Worm (Caenorhabditis elegans) whole organism, L1 larva: ENCODE measurements around the gene Y40A1A.2.

Experiments
- ces-1 ChIP-seq: fragments of 150-350 bp; optimal IDR thresholded peaks from 2 replicates; lab custom pipeline; 2014; ENCODE audit warnings: missing biosample characterization, missing genetic modification reagents, missing genetic modification characterization
- lin-39 ChIP-seq: fragments of 150-350 bp; optimal IDR thresholded peaks from 2 replicates; lab custom pipeline; 2014; ENCODE audit warnings: missing biosample characterization, missing genetic modification reagents, missing genetic modification characterization
- mdl-1 ChIP-seq, 2 experiments: fragments of 150-350 bp; optimal IDR thresholded peaks; 2 replicates each; lab custom pipeline; 2014 to 2017; ENCODE audit warnings: missing biosample characterization in 2 of 2, missing genetic modification characterization in 2 of 2, inconsistent platforms in 1 of 2
- sptf-1 ChIP-seq: fragments of 150-350 bp; optimal IDR thresholded peaks from 2 replicates; lab custom pipeline; 2014; ENCODE audit warnings: missing biosample characterization, missing genetic modification characterization

ce11 chrX:1969575-1969974, 21.0 kb upstream of the Y40A1A.2 start, which contains the start of gene str-79:
- no peak for TF ChIP-seq lin-39 (tag; lab: Kevin White, UChicago)
- no peak for TF ChIP-seq sptf-1 (tag; lab: Kevin White, UChicago)
- no peak for TF ChIP-seq mdl-1 (tag; optimal IDR thresholded peaks at IDR 0.05; lab: Kevin White, UChicago)
- TF ChIP-seq ces-1 (GFP tag; lab: Kevin White, UChicago): no peak
